Worm (Caenorhabditis elegans) whole organism, late embryonic: ENCODE measurements around the gene tkr-2.

Source experiments
- C08G9.2 ChIP-seq: sonication (generic microtip); optimal IDR thresholded peaks from 2 replicates; lab custom pipeline; 2016; ENCODE audit warnings: mild to moderate bottlenecking, missing genetic modification characterization, moderate library complexity, missing compliant biosample characterization
- F13H6.1 ChIP-seq: sonication (generic microtip); optimal IDR thresholded peaks from 2 replicates; lab custom pipeline; 2016; ENCODE audit warnings: missing genetic modification characterization, missing compliant biosample characterization
- K02D7.2 ChIP-seq: sonication (generic microtip); optimal IDR thresholded peaks from 2 replicates; lab custom pipeline; 2017; ENCODE audit warnings: mild to moderate bottlenecking, missing genetic modification characterization, missing compliant biosample characterization
- Y22D7AL.16 ChIP-seq: sonication (generic microtip); optimal IDR thresholded peaks from 2 replicates; lab custom pipeline; 2016; ENCODE audit warnings: missing genetic modification characterization, missing compliant biosample characterization
- ahr-1 ChIP-seq: sonication (generic microtip); optimal IDR thresholded peaks from 2 replicates; lab custom pipeline; 2016; ENCODE audit warnings: missing genetic modification characterization, missing compliant biosample characterization
- ama-1 ChIP-seq: fragments of 150-350 bp; optimal IDR thresholded peaks from 2 replicates; lab custom pipeline; 2014
- ceh-18 ChIP-seq: sonication (generic microtip); optimal IDR thresholded peaks from 2 replicates; lab custom pipeline; 2016; ENCODE audit warnings: missing genetic modification characterization, missing compliant biosample characterization
- ceh-19 ChIP-seq: fragments of 200-800 bp; sonication (Bioruptor generic); optimal IDR thresholded peaks from 2 replicates; lab custom pipeline; 2018; ENCODE audit warnings: mild to moderate bottlenecking, missing genetic modification characterization, missing compliant biosample characterization
- ceh-45 ChIP-seq: fragments of 200-800 bp; sonication (Bioruptor generic); IDR thresholded peaks from 2 replicates; pipeline ENCODE4 v1.3.6; 2022; ENCODE audit warnings: missing genetic modification reagents, missing genetic modification characterization, missing compliant biosample characterization
- ceh-6 ChIP-seq: fragments of 200-800 bp; sonication (Bioruptor generic); optimal IDR thresholded peaks from 2 replicates; lab custom pipeline; 2018; ENCODE audit warnings: mild to moderate bottlenecking, missing genetic modification characterization, missing compliant biosample characterization
- ceh-9 ChIP-seq: sonication (generic microtip); optimal IDR thresholded peaks from 2 replicates; lab custom pipeline; 2016; ENCODE audit warnings: mild to moderate bottlenecking, missing genetic modification characterization, inconsistent platforms, missing compliant biosample characterization
- che-1 ChIP-seq: sonication (generic microtip); optimal IDR thresholded peaks from 2 replicates; lab custom pipeline; 2016; ENCODE audit warnings: mild to moderate bottlenecking, missing genetic modification characterization, missing compliant biosample characterization
- dmd-4 ChIP-seq: sonication (generic microtip); optimal IDR thresholded peaks from 2 replicates; lab custom pipeline; 2016; ENCODE audit warnings: borderline replicate concordance, missing genetic modification characterization, missing compliant biosample characterization
- elt-2 ChIP-seq: sonication (generic microtip); optimal IDR thresholded peaks from 2 replicates; lab custom pipeline; 2016; ENCODE audit warnings: missing genetic modification reagents, missing genetic modification characterization, missing compliant biosample characterization
- ets-4 ChIP-seq: sonication (generic microtip); optimal IDR thresholded peaks from 2 replicates; lab custom pipeline; 2016; ENCODE audit warnings: missing genetic modification characterization, missing compliant biosample characterization
- fkh-6 ChIP-seq: sonication (generic microtip); optimal IDR thresholded peaks from 2 replicates; lab custom pipeline; 2016; ENCODE audit warnings: missing genetic modification characterization, missing compliant biosample characterization
- gmeb-2 ChIP-seq: sonication (generic microtip); optimal IDR thresholded peaks from 2 replicates; lab custom pipeline; 2016; ENCODE audit warnings: missing genetic modification characterization, inconsistent platforms, missing compliant biosample characterization
- hlh-13 ChIP-seq: fragments of 200-800 bp; sonication (Bioruptor generic); optimal IDR thresholded peaks from 2 replicates; lab custom pipeline; 2018; ENCODE audit warnings: mild to moderate bottlenecking, missing genetic modification characterization, missing compliant biosample characterization
- hlh-6 ChIP-seq: sonication (generic microtip); optimal IDR thresholded peaks from 2 replicates; lab custom pipeline; 2016; ENCODE audit warnings: missing genotype, missing genetic modification characterization, missing compliant biosample characterization
- lin-11 ChIP-seq: fragments of 200-800 bp; sonication (Bioruptor generic); optimal IDR thresholded peaks from 2 replicates; lab custom pipeline; 2018; ENCODE audit warnings: mild to moderate bottlenecking, missing genetic modification characterization, missing compliant biosample characterization
- mec-3 ChIP-seq: sonication (generic microtip); optimal IDR thresholded peaks from 2 replicates; lab custom pipeline; 2016; ENCODE audit warnings: borderline replicate concordance, missing genetic modification characterization, missing compliant biosample characterization
- pha-2 ChIP-seq: sonication (generic microtip); optimal IDR thresholded peaks from 2 replicates; lab custom pipeline; 2017; ENCODE audit warnings: mild to moderate bottlenecking, missing genetic modification characterization, missing compliant biosample characterization
- pha-4 ChIP-seq: fragments of 150-350 bp; optimal IDR thresholded peaks from 2 replicates; lab custom pipeline; 2018; ENCODE audit warnings: missing biosample characterization, missing genetic modification reagents, missing genetic modification characterization
- pqm-1 ChIP-seq: sonication (generic microtip); optimal IDR thresholded peaks from 2 replicates; lab custom pipeline; 2016; ENCODE audit warnings: missing genetic modification characterization, missing compliant biosample characterization
- ref-2 ChIP-seq: sonication (generic microtip); optimal IDR thresholded peaks from 2 replicates; lab custom pipeline; 2016; ENCODE audit warnings: missing genetic modification characterization, missing compliant biosample characterization
- rnt-1 ChIP-seq: sonication (generic microtip); optimal IDR thresholded peaks from 2 replicates; lab custom pipeline; 2016; ENCODE audit warnings: missing genetic modification characterization, missing compliant biosample characterization
- sdc-2 ChIP-seq: sonication (generic microtip); optimal IDR thresholded peaks from 2 replicates; lab custom pipeline; 2016; ENCODE audit warnings: missing genotype, missing genetic modification characterization, missing compliant biosample characterization
- tbx-2 ChIP-seq: sonication (generic microtip); optimal IDR thresholded peaks from 2 replicates; lab custom pipeline; 2016; ENCODE audit warnings: missing genetic modification characterization, missing compliant biosample characterization
- unc-3 ChIP-seq, 2 experiments: fragments of 200-800 bp in 1 of 2; sonication (Bioruptor generic) in 1 of 2; sonication (generic microtip) in 1 of 2; conservative IDR thresholded peaks in 1 of 2; optimal IDR thresholded peaks in 1 of 2; 2 replicates each; pipeline versions ENCODE4 v1.3.6 to Lab custom; 2016 to 2022; ENCODE audit warnings: missing compliant biosample characterization in 2 of 2, missing genetic modification characterization in 2 of 2, missing genetic modification reagents in 1 of 2
- unc-86 ChIP-seq: sonication (generic microtip); optimal IDR thresholded peaks from 2 replicates; lab custom pipeline; 2016; ENCODE audit warnings: missing genetic modification characterization, missing compliant biosample characterization

The tkr-2 gene

ce11 chrIV:6217503-6217902, 15.6 kb downstream of the tkr-2 start:
- no peak for TF ChIP-seq F13H6.1
- no peak for TF ChIP-seq mec-3 (tag; lab: Kevin White, UChicago)
- no peak for TF ChIP-seq C08G9.2 (tag; lab: Kevin White, UChicago)

DNA sequence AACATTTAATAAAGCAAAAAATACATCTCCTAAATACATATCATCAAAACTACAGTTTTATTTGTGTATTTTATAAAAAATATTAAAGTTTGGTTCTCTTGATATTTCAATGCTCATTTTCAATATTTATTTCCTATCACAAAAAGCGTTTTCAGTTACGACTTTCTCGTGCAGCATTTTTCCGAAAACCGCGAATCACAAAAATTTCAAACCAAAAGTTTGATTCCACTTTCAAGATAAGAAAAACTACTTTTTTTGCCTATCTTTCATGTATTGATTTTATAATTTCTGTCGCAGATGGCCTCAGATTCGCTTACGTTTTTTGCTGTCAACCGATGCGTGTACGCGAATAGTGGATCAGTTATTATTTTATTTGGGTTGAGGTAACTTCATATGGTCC, 17.6 kb downstream of the tkr-2 start, which contains the start of gene C49A9.4:
TSS of gene C49A9.4 (plus strand) at position 265 of the 400 bp plus-strand sequence.
- TF ChIP-seq ets-4 (tag; lab: Kevin White, UChicago): no peak
- no peak for TF ChIP-seq ceh-19 (GFP tag; lab: Kevin White, UChicago)
- no peak for TF ChIP-seq elt-2
- no peak for TF ChIP-seq gmeb-2 (tag; lab: Kevin White, UChicago)
- no peak for TF ChIP-seq pha-4
- TF ChIP-seq hlh-13 (GFP tag; lab: Kevin White, UChicago): no peak
- no peak for TF ChIP-seq che-1
- TF ChIP-seq C08G9.2 (tag; lab: Kevin White, UChicago): no peak
- no peak for TF ChIP-seq ceh-6 (GFP tag; lab: Kevin White, UChicago)
- no peak for TF ChIP-seq ref-2 (tag; lab: Kevin White, UChicago)
- TF ChIP-seq ama-1: no peak
- no peak for TF ChIP-seq lin-11 (tag; lab: Kevin White, UChicago)
- TF ChIP-seq pqm-1 (tag; lab: Kevin White, UChicago): no peak
- TF ChIP-seq dmd-4 (tag; lab: Kevin White, UChicago): no peak
- TF ChIP-seq K02D7.2 (tag; lab: Kevin White, UChicago): no peak

DNA sequence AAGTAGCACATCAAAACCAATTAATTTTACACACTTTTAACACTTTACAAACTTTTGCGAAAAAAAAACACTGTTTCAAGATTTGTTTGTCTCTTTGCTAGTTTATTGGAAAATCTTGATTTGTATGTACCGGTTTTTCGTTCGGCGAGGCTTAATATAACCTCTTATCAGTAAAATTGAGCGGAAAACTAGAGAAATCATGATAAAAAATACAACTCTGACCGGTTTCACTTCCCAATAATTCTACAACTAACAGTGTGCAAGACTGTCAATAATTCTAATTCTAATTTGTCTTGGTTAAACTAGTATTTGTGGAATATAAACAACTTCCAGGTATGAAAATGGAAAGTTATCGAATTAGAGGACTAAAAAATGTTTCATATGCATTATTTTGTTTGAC, 20.0 kb downstream of the tkr-2 start, which contains the start of gene C49A9.3:
TSS of gene C49A9.3 (plus strand) at position 212 of the 400 bp plus-strand sequence.
- no peak for TF ChIP-seq unc-86 (tag; lab: Kevin White, UChicago)
- TF ChIP-seq ceh-18 (tag; lab: Kevin White, UChicago): no peak
- no peak for TF ChIP-seq tbx-2 (tag; lab: Kevin White, UChicago)

DNA sequence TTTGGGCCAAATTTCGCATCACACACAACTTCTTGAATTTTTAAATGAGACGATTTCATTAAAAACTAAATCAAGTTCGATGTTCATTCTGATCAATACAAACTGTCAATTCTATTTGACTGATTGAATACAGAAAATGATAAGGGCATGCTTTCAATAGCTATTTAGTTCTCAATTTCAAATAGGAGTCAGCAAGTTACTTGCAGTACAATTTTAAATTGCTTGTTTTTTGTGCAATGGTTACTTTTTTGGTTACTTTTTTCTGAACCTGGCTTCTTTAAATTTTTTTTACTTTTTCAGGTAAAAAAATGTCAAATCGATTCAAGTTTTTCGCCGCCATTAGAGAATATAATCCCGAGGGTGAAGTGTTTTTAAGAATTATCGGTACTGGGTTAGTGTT, 23.3 kb downstream of the tkr-2 start, which contains the start of gene C49A9.2:
TSS of gene C49A9.2 (plus strand) at position 301 of the 400 bp plus-strand sequence.
- TF ChIP-seq rnt-1 (tag; lab: Kevin White, UChicago) (no peak), pha-4 (no peak)
- TF ChIP-seq, all 69 proteins: peak for 0

ce11 chrIV:6227974-6228373, 26.1 kb downstream of the tkr-2 start, which contains the start of gene C49A9.1:
Gene C49A9.1, plus strand, starts transcription at chrIV:6228190.
- TF ChIP-seq pha-2 (tag; lab: Kevin White, UChicago) (no peak), ceh-9 (tag; lab: Kevin White, UChicago) (no peak), ahr-1 (tag; lab: Kevin White, UChicago) (no peak), rnt-1 (tag; lab: Kevin White, UChicago) (no peak), sdc-2 (tag; lab: Kevin White, UChicago) (no peak), hlh-6 (tag; lab: Kevin White, UChicago) (no peak), ama-1 (no peak), ets-4 (tag; lab: Kevin White, UChicago) (no peak), fkh-6 (tag; lab: Kevin White, UChicago) (no peak), unc-3 (GFP tag; conservative IDR thresholded peaks at IDR 0.05; lab: Robert Waterston, UW) (no peak), unc-3 (tag; optimal IDR thresholded peaks at IDR 0.05; lab: Kevin White, UChicago) (no peak)

DNA sequence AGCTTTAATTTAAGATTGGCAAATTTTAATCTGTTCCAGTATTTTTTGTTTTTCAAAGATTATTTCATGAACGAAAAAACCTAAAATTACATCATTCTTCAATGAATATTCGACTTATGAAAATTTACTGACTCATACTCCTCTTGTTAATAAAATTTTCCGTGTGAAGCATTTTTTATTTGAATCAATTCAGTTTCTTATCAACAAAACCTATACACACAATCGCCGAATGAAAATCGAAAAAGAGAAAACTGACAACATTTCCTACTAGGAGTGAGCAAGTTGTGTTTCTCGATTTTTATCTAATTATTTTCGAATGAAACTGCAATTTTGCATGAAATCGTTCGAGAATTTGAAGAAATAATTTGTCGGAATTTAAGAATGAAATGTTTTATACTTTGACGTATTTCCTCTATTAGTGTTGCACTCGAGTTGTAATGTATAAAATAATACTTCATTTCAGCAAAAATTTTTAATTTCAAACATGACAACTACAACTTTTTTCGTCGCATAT, 28.7 kb downstream of the tkr-2 start, which contains the start of gene F58F9.4:
TSS of gene F58F9.4 (plus strand) at position 464 of the 514 bp plus-strand sequence.
- TF ChIP-seq Y22D7AL.16 (tag; lab: Kevin White, UChicago) (no peak), fkh-6 (tag; lab: Kevin White, UChicago) (no peak), che-1 (no peak), ceh-45 (GFP tag; lab: Robert Waterston, UW) (no peak)
